Worm (Caenorhabditis elegans) whole organism, midembryonic: ENCODE results near the gene srx-43.

ENCODE experiments used
- T22C8.4 ChIP-seq: fragments of 200-800 bp; sonication (Bioruptor generic); IDR thresholded peaks from 2 replicates; pipeline ENCODE4 v1.3.6; 2022; ENCODE audit warnings: missing genetic modification characterization, missing compliant biosample characterization
- cog-1 ChIP-seq: sonication (generic microtip); optimal IDR thresholded peaks from 2 replicates; lab custom pipeline; 2016; ENCODE audit warnings: missing genetic modification characterization, missing compliant biosample characterization
- flt-1 ChIP-seq: fragments of 200-800 bp; sonication (Bioruptor generic); IDR thresholded peaks from 2 replicates; pipeline ENCODE4 v1.3.6; 2022; ENCODE audit warnings: missing genetic modification characterization, missing compliant biosample characterization
- med-1 ChIP-seq: sonication (generic microtip); optimal IDR thresholded peaks from 2 replicates; lab custom pipeline; 2017; ENCODE audit warnings: missing genetic modification characterization, mild to moderate bottlenecking, missing compliant biosample characterization, antibody characterized with exemption, missing genetic modification reagents; ENCODE audit not compliant: insufficient read depth
- ref-1 ChIP-seq: fragments of 200-800 bp; sonication (Bioruptor generic); conservative IDR thresholded peaks from 2 replicates; pipeline ENCODE4 v1.3.6; 2022; ENCODE audit warnings: missing genetic modification reagents, missing genetic modification characterization, missing compliant biosample characterization
- ztf-23 ChIP-seq: fragments of 200-800 bp; sonication (Bioruptor generic); IDR thresholded peaks from 2 replicates; pipeline ENCODE4 v1.3.6; 2022; ENCODE audit warnings: missing genetic modification reagents, missing genetic modification characterization, missing compliant biosample characterization

DNA sequence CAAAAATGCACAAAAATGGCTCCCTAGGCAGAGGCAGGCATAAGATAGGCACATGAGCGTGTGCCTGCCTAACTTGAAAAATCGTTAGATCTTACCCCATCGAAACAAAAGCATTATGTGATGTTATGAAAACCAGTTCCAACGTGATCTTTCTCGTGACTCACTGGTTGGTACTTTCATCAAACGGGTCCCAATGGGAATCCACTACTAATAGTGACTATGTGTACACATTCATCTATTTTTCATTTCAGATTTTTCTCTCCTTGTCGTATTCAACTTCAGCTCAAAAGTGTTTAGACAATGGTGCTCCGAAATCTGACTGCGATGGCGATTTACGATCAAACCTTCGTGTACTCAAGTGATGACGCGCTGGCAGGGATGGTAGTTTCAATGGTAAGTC, at the start of gene srx-43:
- TF ChIP-seq T22C8.4 (GFP tag; lab: Robert Waterston, UW) (no peak), med-1 (GFP tag; lab: Kevin White, UChicago) (no peak), ref-1 (no peak), cog-1 (tag; lab: Kevin White, UChicago) (no peak), ztf-23 (GFP tag; lab: Robert Waterston, UW) (no peak), flt-1 (no peak)
